Worm (Caenorhabditis elegans) whole organism, mixed stage, embryonic: ENCODE measurements around the gene puf-11.
A peak's percentile ranks its signal among the peaks of the same experiment; 100 is the strongest.

Experiments
- bed-3 ChIP-seq: fragments of 200-800 bp; sonication (Bioruptor generic); optimal IDR thresholded peaks from 3 replicates; lab custom pipeline; 2018; ENCODE audit warnings: mild to moderate bottlenecking, missing genetic modification characterization, moderate library complexity, missing compliant biosample characterization
- ceh-39 ChIP-seq: fragments of 150-350 bp; optimal IDR thresholded peaks from 2 replicates; lab custom pipeline; 2014; ENCODE audit warnings: missing biosample characterization, missing genetic modification characterization
- ceh-83 ChIP-seq: fragments of 200-800 bp; sonication (Bioruptor generic); optimal IDR thresholded peaks from 2 replicates; lab custom pipeline; 2018; ENCODE audit warnings: mild to moderate bottlenecking, missing genetic modification characterization, missing compliant biosample characterization
- ces-1 ChIP-seq: fragments of 150-350 bp; optimal IDR thresholded peaks from 2 replicates; lab custom pipeline; 2014; ENCODE audit warnings: missing biosample characterization, missing genetic modification reagents, missing genetic modification characterization
- cnd-1 ChIP-seq: fragments of 200-800 bp; sonication (Bioruptor generic); optimal IDR thresholded peaks from 2 replicates; lab custom pipeline; 2018; ENCODE audit warnings: mild to moderate bottlenecking, missing genetic modification characterization, missing compliant biosample characterization
- drap-1 ChIP-seq: fragments of 200-800 bp; sonication (Bioruptor generic); optimal IDR thresholded peaks from 3 replicates; lab custom pipeline; 2018; ENCODE audit warnings: mild to moderate bottlenecking, missing genetic modification characterization, missing compliant biosample characterization
- elt-1 ChIP-seq: sonication (generic microtip); optimal IDR thresholded peaks from 2 replicates; lab custom pipeline; 2017; ENCODE audit warnings: missing genetic modification characterization, mild to moderate bottlenecking, missing compliant biosample characterization, antibody characterized with exemption, moderate library complexity, borderline replicate concordance; ENCODE audit not compliant: insufficient read depth
- elt-3 ChIP-seq: fragments of 150-350 bp; optimal IDR thresholded peaks from 2 replicates; lab custom pipeline; 2014; ENCODE audit warnings: missing biosample characterization, missing genetic modification characterization
- flh-1 ChIP-seq: fragments of 200-800 bp; sonication (Bioruptor generic); optimal IDR thresholded peaks from 2 replicates; lab custom pipeline; 2018; ENCODE audit warnings: mild to moderate bottlenecking, missing genetic modification characterization, moderate library complexity, missing compliant biosample characterization
- ham-2 ChIP-seq: fragments of 200-800 bp; sonication (Bioruptor generic); optimal IDR thresholded peaks from 2 replicates; lab custom pipeline; 2018; ENCODE audit warnings: mild to moderate bottlenecking, missing genetic modification characterization, missing compliant biosample characterization
- lin-13 ChIP-seq: fragments of 150-350 bp; optimal IDR thresholded peaks from 2 replicates; lab custom pipeline; 2014; ENCODE audit warnings: missing biosample characterization, missing genetic modification characterization
- lsy-2 ChIP-seq: fragments of 150-350 bp; optimal IDR thresholded peaks from 2 replicates; lab custom pipeline; 2014; ENCODE audit warnings: missing biosample characterization, missing genetic modification characterization
- mab-5 ChIP-seq: fragments of 150-350 bp; optimal IDR thresholded peaks from 2 replicates; lab custom pipeline; 2014; ENCODE audit warnings: missing biosample characterization, missing genetic modification characterization
- nhr-12 ChIP-seq: fragments of 150-350 bp; optimal IDR thresholded peaks from 2 replicates; lab custom pipeline; 2014; ENCODE audit warnings: missing biosample characterization, missing genetic modification characterization
- nhr-2 ChIP-seq: fragments of 150-350 bp; optimal IDR thresholded peaks from 2 replicates; lab custom pipeline; 2014; ENCODE audit warnings: missing biosample characterization, missing genetic modification characterization
- nhr-237 ChIP-seq: fragments of 150-350 bp; optimal IDR thresholded peaks from 2 replicates; lab custom pipeline; 2014; ENCODE audit warnings: missing biosample characterization, missing genetic modification characterization
- nhr-28 ChIP-seq: fragments of 150-350 bp; optimal IDR thresholded peaks from 2 replicates; lab custom pipeline; 2014; ENCODE audit warnings: missing biosample characterization, missing genetic modification characterization
- nhr-76 ChIP-seq: sonication (generic microtip); optimal IDR thresholded peaks from 2 replicates; lab custom pipeline; 2017; ENCODE audit warnings: missing biosample characterization, missing genetic modification characterization
- pha-4 ChIP-seq: fragments of 150-350 bp; optimal IDR thresholded peaks from 2 replicates; lab custom pipeline; 2018; ENCODE audit warnings: missing biosample characterization, missing genetic modification reagents, missing genetic modification characterization
- sem-2 ChIP-seq: fragments of 200-800 bp; sonication (Bioruptor generic); optimal IDR thresholded peaks from 2 replicates; lab custom pipeline; 2018; ENCODE audit warnings: mild to moderate bottlenecking, missing genetic modification characterization, missing compliant biosample characterization
- snpc-4 ChIP-seq: fragments of 150-350 bp; optimal IDR thresholded peaks from 2 replicates; lab custom pipeline; 2014; ENCODE audit warnings: missing biosample characterization, missing genetic modification characterization
- sptf-1 ChIP-seq: sonication (generic microtip); optimal IDR thresholded peaks from 2 replicates; lab custom pipeline; 2017; ENCODE audit warnings: mild to moderate bottlenecking, missing genetic modification characterization, moderate library complexity, missing compliant biosample characterization
- unc-120 ChIP-seq: sonication (generic microtip); optimal IDR thresholded peaks from 2 replicates; lab custom pipeline; 2017; ENCODE audit warnings: missing genetic modification characterization, missing compliant biosample characterization; ENCODE audit not compliant: poor library complexity, severe bottlenecking
- unc-39 ChIP-seq: fragments of 150-350 bp; optimal IDR thresholded peaks from 2 replicates; lab custom pipeline; 2014; ENCODE audit warnings: missing biosample characterization, missing genetic modification characterization
- unc-62 ChIP-seq: fragments of 150-350 bp; optimal IDR thresholded peaks from 2 replicates; lab custom pipeline; 2014; ENCODE audit warnings: missing biosample characterization, missing genetic modification reagents, missing genetic modification characterization
- zip-8 ChIP-seq: fragments of 150-350 bp; optimal IDR thresholded peaks from 2 replicates; lab custom pipeline; 2014; ENCODE audit warnings: missing biosample characterization, missing genetic modification characterization
- ztf-11 ChIP-seq: fragments of 150-350 bp; optimal IDR thresholded peaks from 2 replicates; lab custom pipeline; 2014; ENCODE audit warnings: missing biosample characterization, missing genetic modification characterization

The puf-11 gene

DNA sequence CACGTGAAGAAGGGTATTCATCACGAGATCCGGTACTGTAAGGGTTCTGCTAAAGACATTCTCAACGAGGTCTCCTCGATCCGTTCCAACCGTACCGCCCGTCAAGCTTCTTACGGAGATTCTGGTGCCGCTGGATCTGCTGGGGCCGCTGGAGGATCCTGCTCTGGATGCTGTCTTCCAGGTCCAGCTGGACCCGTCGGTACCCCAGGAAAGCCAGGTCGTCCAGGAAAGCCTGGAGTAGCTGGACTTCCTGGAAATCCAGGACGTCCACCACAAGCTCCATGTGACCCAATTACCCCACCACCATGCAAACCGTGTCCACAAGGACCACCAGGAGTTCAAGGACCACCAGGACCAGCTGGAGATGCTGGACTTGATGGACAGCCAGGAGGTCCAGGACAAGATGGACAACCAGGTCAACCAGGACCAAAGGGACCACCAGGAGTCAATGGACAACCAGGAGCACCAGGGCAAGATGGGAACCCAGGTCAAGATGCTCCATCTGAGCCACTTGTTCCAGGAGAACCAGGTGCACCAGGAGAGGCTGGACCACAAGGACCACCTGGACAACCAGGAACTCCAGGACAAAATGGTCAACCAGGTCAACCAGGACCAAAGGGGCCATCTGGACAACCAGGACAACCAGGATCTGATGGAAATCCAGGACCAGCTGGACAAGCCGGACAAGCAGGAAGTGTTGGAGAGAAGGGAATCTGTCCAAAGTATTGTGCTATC, 43.9 kb upstream of the puf-11 start:
- TF ChIP-seq mab-5, result no peak
- no peak for TF ChIP-seq lin-13 (tag; lab: Kevin White, UChicago)
- no peak for TF ChIP-seq nhr-237 (tag; lab: Kevin White, UChicago)
- no peak for TF ChIP-seq sem-2 (GFP tag; lab: Kevin White, UChicago)
- TF ChIP-seq ztf-11, result no peak
- TF ChIP-seq zip-8 (tag; lab: Kevin White, UChicago), result no peak
- no peak for TF ChIP-seq nhr-12 (tag; lab: Kevin White, UChicago)
- no peak for TF ChIP-seq nhr-28 (tag; lab: Kevin White, UChicago)
- no peak for TF ChIP-seq ces-1 (GFP tag; lab: Kevin White, UChicago)
- TF ChIP-seq cnd-1 (tag; lab: Kevin White, UChicago), result no peak
- TF ChIP-seq flh-1, result no peak
- TF ChIP-seq ceh-39 (tag; lab: Kevin White, UChicago), result no peak
- no peak for TF ChIP-seq ham-2 (GFP tag; lab: Kevin White, UChicago)
- no peak for TF ChIP-seq snpc-4 (tag; lab: Kevin White, UChicago)
- no peak for TF ChIP-seq lsy-2 (tag; lab: Kevin White, UChicago)

DNA sequence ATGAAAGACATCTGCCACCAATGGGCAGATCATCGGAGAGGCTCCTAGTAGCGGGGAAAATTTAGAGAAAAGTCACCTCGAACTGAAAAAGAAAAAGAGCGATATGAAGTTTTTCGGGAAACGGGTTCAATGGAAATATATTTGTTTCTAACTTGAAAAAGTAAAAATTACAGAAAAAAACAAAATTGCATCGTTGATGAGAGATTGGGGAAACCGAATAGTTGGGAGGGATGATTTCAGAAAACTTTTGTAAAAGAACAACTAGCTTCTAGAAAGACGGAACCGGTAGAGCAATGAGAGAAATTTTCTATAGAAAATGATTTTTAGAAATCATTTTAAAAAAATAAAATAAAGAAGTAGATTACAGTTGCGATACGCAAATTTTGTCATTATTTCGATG, 43.0 kb upstream of the puf-11 start:
- TF ChIP-seq lin-13 (tag; lab: Kevin White, UChicago) (no peak), drap-1 (GFP tag; lab: Kevin White, UChicago) (no peak), ces-1 (GFP tag; lab: Kevin White, UChicago) (no peak), snpc-4 (tag; lab: Kevin White, UChicago) (no peak), unc-120 (tag; lab: Kevin White, UChicago) (no peak)
- TF ChIP-seq, all 35 proteins: peak for 0

DNA sequence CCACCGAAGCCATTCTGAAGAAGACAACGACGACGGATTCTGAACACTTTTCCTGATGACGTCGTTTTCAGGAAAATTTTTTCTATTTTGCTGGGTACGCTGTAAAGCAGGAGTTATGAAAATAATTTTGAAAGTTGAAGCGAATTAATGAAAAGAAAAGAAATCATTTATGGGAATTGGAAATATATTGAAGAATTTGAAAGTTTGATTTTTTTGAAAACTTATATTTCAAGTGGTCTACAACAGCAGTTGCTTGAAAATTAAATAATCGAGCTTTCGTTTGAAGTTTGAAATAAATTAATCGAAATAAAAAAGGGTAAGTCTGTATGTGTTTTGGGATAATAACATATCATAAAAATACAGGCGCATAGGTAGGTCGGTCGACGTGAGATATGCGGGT, 37.4 kb upstream of the puf-11 start, which contains the start of gene shl-1:
shl-1 (minus strand) TSS at position 101 of the 400 bp plus-strand sequence.
- no peak for TF ChIP-seq pha-4 (tag; lab: Kevin White, UChicago)
- TF ChIP-seq, all 35 proteins: peak for 0

DNA sequence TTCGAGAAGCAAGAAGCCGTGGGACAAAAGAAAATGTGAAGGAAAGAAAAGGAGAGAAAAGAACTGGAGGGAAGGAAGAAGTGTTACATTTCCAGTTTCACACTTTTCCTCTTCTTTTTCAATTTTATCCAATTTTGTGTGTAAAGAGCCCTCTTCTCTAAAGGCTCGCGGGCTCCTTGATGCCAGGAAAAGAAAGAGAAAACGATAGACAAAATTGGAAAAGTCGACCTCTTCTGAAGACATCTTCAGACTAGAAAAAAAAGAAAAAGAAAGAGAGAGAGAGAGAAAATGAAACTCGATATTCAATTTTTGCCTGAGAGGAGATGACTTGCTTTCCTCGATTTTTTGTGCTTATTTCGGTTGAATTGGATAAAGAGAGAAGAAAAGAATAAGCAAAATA, 36.4 kb upstream of the puf-11 start:
- no peak for TF ChIP-seq zip-8 (tag; lab: Kevin White, UChicago)
- TF ChIP-seq ces-1 (GFP tag; lab: Kevin White, UChicago), result peak; percentile 62

DNA sequence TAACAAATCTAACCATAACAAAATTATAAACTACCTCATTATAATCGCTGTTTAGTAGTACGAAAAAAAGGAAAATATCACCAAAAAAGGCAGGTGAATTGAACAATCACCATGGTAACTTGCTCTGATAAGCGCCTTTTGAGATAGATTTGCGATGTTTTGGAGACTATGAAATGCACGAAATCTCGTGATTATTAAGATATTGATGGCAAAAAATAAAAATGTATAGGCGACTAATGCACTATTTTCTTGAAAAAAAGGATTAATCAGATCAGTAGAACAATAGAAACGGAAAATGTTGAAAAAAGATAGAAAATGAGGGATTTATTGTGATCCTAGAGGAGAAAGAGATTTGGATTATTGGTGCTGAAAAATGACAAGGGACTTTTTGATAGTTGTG, 32.8 kb upstream of the puf-11 start:
- no peak for TF ChIP-seq zip-8 (tag; lab: Kevin White, UChicago)
- no peak for TF ChIP-seq mab-5
- TF ChIP-seq ham-2 (GFP tag; lab: Kevin White, UChicago), result no peak
- TF ChIP-seq elt-3 (tag; lab: Kevin White, UChicago), result no peak

DNA sequence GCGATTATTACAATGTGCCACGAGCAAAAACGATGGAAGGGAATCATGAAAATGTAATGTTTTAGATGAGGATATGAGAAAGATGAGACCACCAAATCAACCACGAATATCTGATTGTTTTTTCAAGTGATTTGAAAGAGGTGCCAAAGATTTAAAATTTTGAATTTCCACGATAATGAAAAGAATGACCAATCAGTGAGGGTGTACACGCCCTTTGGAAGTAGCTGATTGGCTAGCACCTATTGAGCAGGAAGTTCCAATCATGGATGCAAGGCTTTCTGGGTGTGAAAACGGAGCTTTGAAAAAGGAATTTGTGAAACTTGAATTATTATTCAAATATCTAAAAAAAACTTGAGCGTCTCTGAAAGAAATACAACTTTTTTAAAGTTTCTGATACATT, 29.8 kb upstream of the puf-11 start:
- no peak for TF ChIP-seq ham-2 (GFP tag; lab: Kevin White, UChicago)
- no peak for TF ChIP-seq elt-1 (tag; lab: Kevin White, UChicago)
- TF ChIP-seq elt-3 (tag; lab: Kevin White, UChicago), result no peak
- TF ChIP-seq unc-62 (GFP tag; lab: Kevin White, UChicago), result no peak
- TF ChIP-seq sem-2 (GFP tag; lab: Kevin White, UChicago), result no peak
- TF ChIP-seq nhr-28 (tag; lab: Kevin White, UChicago), result no peak
- TF ChIP-seq sptf-1 (tag; lab: Kevin White, UChicago), result no peak
- TF ChIP-seq unc-120 (tag; lab: Kevin White, UChicago), result no peak
- TF ChIP-seq nhr-2 (tag; lab: Kevin White, UChicago), result no peak
- no peak for TF ChIP-seq ceh-83 (GFP tag; lab: Kevin White, UChicago)
- no peak for TF ChIP-seq pha-4 (tag; lab: Kevin White, UChicago)
- TF ChIP-seq flh-1, result no peak
- no peak for TF ChIP-seq unc-39
- TF ChIP-seq mab-5, result no peak
- TF ChIP-seq bed-3 (GFP tag; lab: Kevin White, UChicago), result no peak
- no peak for TF ChIP-seq ces-1 (GFP tag; lab: Kevin White, UChicago)
- no peak for TF ChIP-seq nhr-76
- TF ChIP-seq nhr-237 (tag; lab: Kevin White, UChicago), result no peak
- TF ChIP-seq, all 35 proteins: peak for 0
